Fruit fly (Drosophila melanogaster): Measurements from ENCODE around the gene CG10357.

The CG10357 gene

dm6 chr3L:3593558-3593957, 21.6 kb upstream of the CG10357 start:
- no peak for TF ChIP-seq h (GFP tag; optimal IDR thresholded peaks at IDR 0.05)
- peak; percentile 45 for TF ChIP-seq fru (GFP tag; optimal IDR thresholded peaks at IDR 0.05)

DNA sequence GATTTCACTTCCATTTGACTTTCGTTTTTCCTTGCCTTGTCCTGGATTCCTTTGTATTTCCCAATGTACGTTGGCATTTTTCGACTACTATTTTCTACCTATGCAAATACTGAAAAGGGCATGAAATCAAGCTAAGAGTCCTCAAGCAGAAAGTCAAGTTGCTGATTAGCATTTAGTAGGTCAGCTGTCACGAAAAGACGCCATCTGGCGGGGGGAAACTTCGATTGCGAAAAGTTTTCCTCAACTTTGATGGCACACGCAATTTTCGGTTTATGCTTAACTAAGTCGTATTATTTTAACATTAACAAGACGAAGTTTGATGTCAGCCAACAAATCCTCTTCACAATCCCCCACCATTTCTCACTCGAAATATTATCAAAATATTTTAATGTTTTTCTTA, 18.8 kb upstream of the CG10357 start:
- TF ChIP-seq CG9705 (GFP tag; optimal IDR thresholded peaks at IDR 0.05) (no peak), N (GFP tag; optimal IDR thresholded peaks at IDR 0.05) (no peak), pan (optimal IDR thresholded peaks at IDR 0.05) (no peak), HLH106 (tag; optimal IDR thresholded peaks at IDR 0.05) (no peak), dmrt93B (GFP tag; optimal IDR thresholded peaks at IDR 0.05) (no peak), sage (GFP tag; optimal IDR thresholded peaks at IDR 0.05) (no peak), Mio (GFP tag; optimal IDR thresholded peaks at IDR 0.05) (no peak), foxo (GFP tag; optimal IDR thresholded peaks at IDR 0.05) (no peak), Hr78 (GFP tag; optimal IDR thresholded peaks at IDR 0.05) (no peak), CG32264 (GFP tag; optimal IDR thresholded peaks at IDR 0.05) (no peak), OdsH (GFP tag; optimal IDR thresholded peaks at IDR 0.05) (no peak)

- TF ChIP-seq Hr83 (GFP tag; optimal IDR thresholded peaks at IDR 0.05; ENCODE audit: poor library complexity, severe bottlenecking) = no peak
- TF ChIP-seq Rel (GFP tag; optimal IDR thresholded peaks at IDR 0.05) = no peak
- no peak for TF ChIP-seq Rel (tag; optimal IDR thresholded peaks at IDR 0.05)
- TF ChIP-seq Hnf4 (GFP tag; optimal IDR thresholded peaks at IDR 0.05) = no peak
- TF ChIP-seq CG32264 (GFP tag; optimal IDR thresholded peaks at IDR 0.05) = no peak
- no peak for TF ChIP-seq HLH106 (tag; optimal IDR thresholded peaks at IDR 0.05)
- TF ChIP-seq Abd-B (GFP tag; optimal IDR thresholded peaks at IDR 0.05) = no peak
- no peak for TF ChIP-seq dl (GFP tag; optimal IDR thresholded peaks at IDR 0.05; ENCODE audit: insufficient read depth in 1 of 2, partially characterized antibody in 2 of 2)
- no peak for TF ChIP-seq Dfd (GFP tag; optimal IDR thresholded peaks at IDR 0.05)
- TF ChIP-seq GATAd (GFP tag; optimal IDR thresholded peaks at IDR 0.05) = no peak
- TF ChIP-seq woc (GFP tag; optimal IDR thresholded peaks at IDR 0.05) = no peak
- TF ChIP-seq Jra (GFP tag; optimal IDR thresholded peaks at IDR 0.05) = no peak
- no peak for TF ChIP-seq foxo (GFP tag; optimal IDR thresholded peaks at IDR 0.05)
- no peak for TF ChIP-seq Myc (optimal IDR thresholded peaks at IDR 0.05)
- TF ChIP-seq sv (GFP tag; optimal IDR thresholded peaks at IDR 0.05) = no peak
- no peak for TF ChIP-seq sage (GFP tag; optimal IDR thresholded peaks at IDR 0.05)
- TF ChIP-seq Sp1 (GFP tag; optimal IDR thresholded peaks at IDR 0.05) = no peak
- TF ChIP-seq OdsH (GFP tag; optimal IDR thresholded peaks at IDR 0.05) = no peak
- no peak for TF ChIP-seq psq (GFP tag; optimal IDR thresholded peaks at IDR 0.05)
- no peak for TF ChIP-seq usp (GFP tag; optimal IDR thresholded peaks at IDR 0.05)
Observed at dm6 chr3L:3606986-3607385, 8.2 kb upstream of the CG10357 start.

- TF ChIP-seq dsf (GFP tag; optimal IDR thresholded peaks at IDR 0.05; ENCODE audit: borderline replicate concordance) (no peak), brk (GFP tag; optimal IDR thresholded peaks at IDR 0.05) (no peak), Abd-B (GFP tag; optimal IDR thresholded peaks at IDR 0.05) (no peak), HLH106 (tag; optimal IDR thresholded peaks at IDR 0.05) (no peak), Vsx2 (GFP tag; optimal IDR thresholded peaks at IDR 0.05; ENCODE audit: partially characterized antibody) (peak; percentile 16), Rel (GFP tag; optimal IDR thresholded peaks at IDR 0.05) (no peak), Rel (tag; optimal IDR thresholded peaks at IDR 0.05) (peak; percentile 61)
Observed at dm6 chr3L:3611892-3612291, 3.3 kb upstream of the CG10357 start, which contains the start of gene CG10359. Gene CG10359, plus strand, starts transcription at chr3L:3612192.

dm6 chr3L:3612582-3613285, 2.4 kb upstream of the CG10357 start:
- no peak for TF ChIP-seq Jra (GFP tag; optimal IDR thresholded peaks at IDR 0.05)
- peak; percentile 33 for TF ChIP-seq ey (GFP tag; optimal IDR thresholded peaks at IDR 0.05)
- TF ChIP-seq sage (GFP tag; optimal IDR thresholded peaks at IDR 0.05) = no peak
- peak; percentile 8 for TF ChIP-seq brk (GFP tag; optimal IDR thresholded peaks at IDR 0.05)
- no peak for TF ChIP-seq jim (GFP tag; optimal IDR thresholded peaks at IDR 0.05)
- peak; percentile 19 for TF ChIP-seq dmrt93B (GFP tag; optimal IDR thresholded peaks at IDR 0.05)
- TF ChIP-seq usp (GFP tag; optimal IDR thresholded peaks at IDR 0.05) = no peak
- TF ChIP-seq Vsx2 (GFP tag; optimal IDR thresholded peaks at IDR 0.05; ENCODE audit: partially characterized antibody) = no peak
- no peak for TF ChIP-seq sv (GFP tag; optimal IDR thresholded peaks at IDR 0.05)
- peak in 1 of 2 experiments; percentile 42 for TF ChIP-seq foxo (GFP tag; optimal IDR thresholded peaks at IDR 0.05)
- no peak for TF ChIP-seq dsf (GFP tag; optimal IDR thresholded peaks at IDR 0.05; ENCODE audit: borderline replicate concordance)
- peak; percentile 69 for TF ChIP-seq woc (GFP tag; optimal IDR thresholded peaks at IDR 0.05)
- no peak for TF ChIP-seq br (GFP tag; optimal IDR thresholded peaks at IDR 0.05)
- TF ChIP-seq fru (GFP tag; optimal IDR thresholded peaks at IDR 0.05) = peak; percentile 34
- TF ChIP-seq Abd-B (GFP tag; optimal IDR thresholded peaks at IDR 0.05) = no peak
- TF ChIP-seq HLH106 (tag; optimal IDR thresholded peaks at IDR 0.05) = peak; percentile 51
- TF ChIP-seq Hr78 (GFP tag; optimal IDR thresholded peaks at IDR 0.05) = no peak
- peak; percentile 50 for TF ChIP-seq Sp1 (GFP tag; optimal IDR thresholded peaks at IDR 0.05)
- TF ChIP-seq h (GFP tag; optimal IDR thresholded peaks at IDR 0.05) = peak; percentile 28
- TF ChIP-seq psq (GFP tag; optimal IDR thresholded peaks at IDR 0.05) = peak; percentile 42
- peak; percentile 23 for TF ChIP-seq OdsH (GFP tag; optimal IDR thresholded peaks at IDR 0.05)
- peak; percentile 30 for TF ChIP-seq rgr (GFP tag; optimal IDR thresholded peaks at IDR 0.05)
- TF ChIP-seq Dif (GFP tag; optimal IDR thresholded peaks at IDR 0.05; ENCODE audit: partially characterized antibody) = peak; percentile 22
